Fruit fly (Drosophila melanogaster) S2 (cell line): Measurements from ENCODE around the gene CG14362.

Experiments used
- CG8478 ChIP-seq: fragments of >200 bp; optimal IDR thresholded peaks from 2 replicates; lab custom pipeline; 2018
- CTCF ChIP-seq, 2 experiments: fragments of >200 bp; optimal IDR thresholded peaks; 2 replicates each; lab custom pipeline; 2018

The CG14362 gene

DNA sequence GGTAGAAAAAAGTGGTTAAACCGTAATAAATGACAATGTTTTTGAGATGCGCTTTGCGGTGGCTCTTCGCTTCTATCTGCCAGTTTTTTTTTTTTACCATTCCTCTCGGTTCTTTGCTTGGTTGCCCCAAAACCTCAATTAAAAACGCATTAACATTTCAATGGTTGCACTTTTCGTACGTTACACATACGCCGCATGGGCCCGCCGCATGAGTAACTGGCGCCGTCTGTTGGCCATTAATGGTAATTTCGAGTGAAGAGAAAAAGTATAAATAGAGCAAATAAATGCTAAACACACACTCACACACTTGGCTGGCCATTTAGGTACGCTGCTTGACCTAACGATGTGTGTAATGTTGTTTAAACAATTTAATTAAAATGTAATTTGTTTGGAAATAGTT is 16.9 kb upstream of the CG14362 start:
- no peak for TF ChIP-seq CG8478 (lab: Kevin White, UChicago)
- peak; percentile 64 to 70 for TF ChIP-seq CTCF (optimal IDR thresholded peaks at IDR 0.05; lab: Kevin White, UChicago)

DNA sequence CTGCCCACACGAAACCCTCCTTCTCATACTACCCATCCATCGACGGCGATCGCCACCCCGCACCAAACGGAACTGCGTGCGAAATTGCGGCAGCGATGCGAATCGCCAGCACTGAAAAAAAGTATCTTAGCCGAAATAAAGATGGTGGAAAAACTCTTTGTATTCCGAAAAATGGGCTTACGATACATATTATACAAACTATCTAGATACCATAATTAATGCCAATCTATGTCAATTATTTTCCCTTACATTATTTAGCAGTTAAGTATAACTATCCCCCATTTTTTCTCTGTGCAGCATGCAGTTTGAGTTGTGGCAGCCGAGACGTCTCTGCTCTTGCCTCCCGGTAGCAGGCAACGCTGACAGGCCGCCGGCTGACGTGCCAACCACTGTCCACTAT is 6.6 kb upstream of the CG14362 start:
- TF ChIP-seq CTCF (optimal IDR thresholded peaks at IDR 0.05; lab: Kevin White, UChicago) (no peak), CG8478 (lab: Kevin White, UChicago) (no peak)

DNA sequence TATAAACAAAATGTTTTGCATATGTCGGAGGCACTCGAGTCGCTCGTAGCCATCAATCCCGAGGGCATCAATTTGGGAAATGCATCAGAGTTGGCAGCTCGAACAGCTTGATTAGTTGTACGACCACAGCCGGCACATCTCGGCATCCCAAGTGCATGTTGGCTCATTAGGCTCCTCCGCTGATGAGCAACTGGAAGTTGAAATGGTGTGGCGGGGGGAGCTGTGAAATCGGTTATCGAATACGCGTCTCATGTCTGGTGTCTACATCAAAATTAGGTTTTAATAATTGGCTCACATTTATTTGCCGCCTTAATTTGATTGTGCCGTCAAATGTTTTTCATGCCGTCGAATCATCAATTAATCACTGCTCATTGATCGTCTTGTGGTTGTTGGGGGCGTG is 4.0 kb upstream of the CG14362 start:
- TF ChIP-seq CTCF (optimal IDR thresholded peaks at IDR 0.05; lab: Kevin White, UChicago), result no peak
- no peak for TF ChIP-seq CG8478 (lab: Kevin White, UChicago)

dm6 chr3R:13857339-13857738 is 2.1 kb upstream of the CG14362 start:
- TF ChIP-seq CTCF (optimal IDR thresholded peaks at IDR 0.05; lab: Kevin White, UChicago) (no peak), CG8478 (lab: Kevin White, UChicago) (no peak)

DNA sequence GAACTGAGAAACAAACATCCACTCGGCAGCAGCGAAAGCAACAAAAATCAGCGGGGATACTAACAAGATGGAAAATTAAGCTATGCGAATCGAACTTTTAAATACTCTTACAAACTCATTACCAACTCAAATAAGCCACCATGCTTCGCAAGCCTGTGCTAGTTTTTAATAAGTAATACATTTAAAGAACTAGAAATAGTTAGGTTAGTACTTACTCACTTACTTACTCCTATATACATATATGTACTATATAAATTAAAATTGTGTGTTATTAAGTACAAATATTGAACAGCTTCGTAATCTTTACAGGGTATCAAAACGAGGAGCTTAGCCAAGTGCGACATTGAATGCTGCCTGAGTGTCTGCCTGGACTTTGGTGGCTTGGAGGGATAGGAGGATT is 4.3 kb downstream of the CG14362 start:
- TF ChIP-seq CTCF (optimal IDR thresholded peaks at IDR 0.05; lab: Kevin White, UChicago), result no peak
- no peak for TF ChIP-seq CG8478 (lab: Kevin White, UChicago)

DNA sequence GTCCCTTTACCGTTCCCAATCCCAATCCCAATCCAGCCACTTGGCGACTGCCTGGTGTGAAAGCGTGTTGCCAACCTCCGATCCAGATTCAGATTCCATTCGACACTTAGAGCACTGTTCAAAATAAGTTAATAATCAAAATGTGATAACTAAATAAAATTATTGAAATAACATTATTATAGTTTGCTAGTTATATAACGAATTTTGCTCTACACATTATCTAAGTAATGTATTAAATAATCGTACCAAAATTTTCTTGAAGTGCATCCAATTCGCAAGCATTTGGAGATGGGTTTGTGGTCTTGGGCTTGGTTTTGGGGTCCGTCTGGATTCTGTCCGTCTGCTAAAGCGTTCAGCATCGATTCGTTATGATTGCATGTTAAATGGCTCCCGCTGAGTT is 5.9 kb downstream of the CG14362 start:
- TF ChIP-seq CG8478 (lab: Kevin White, UChicago) (no peak), CTCF (optimal IDR thresholded peaks at IDR 0.05; lab: Kevin White, UChicago) (no peak)

dm6 chr3R:13848272-13848671 is 7.0 kb downstream of the CG14362 start:
- TF ChIP-seq CG8478 (lab: Kevin White, UChicago) (no peak), CTCF (optimal IDR thresholded peaks at IDR 0.05; lab: Kevin White, UChicago) (no peak)

DNA sequence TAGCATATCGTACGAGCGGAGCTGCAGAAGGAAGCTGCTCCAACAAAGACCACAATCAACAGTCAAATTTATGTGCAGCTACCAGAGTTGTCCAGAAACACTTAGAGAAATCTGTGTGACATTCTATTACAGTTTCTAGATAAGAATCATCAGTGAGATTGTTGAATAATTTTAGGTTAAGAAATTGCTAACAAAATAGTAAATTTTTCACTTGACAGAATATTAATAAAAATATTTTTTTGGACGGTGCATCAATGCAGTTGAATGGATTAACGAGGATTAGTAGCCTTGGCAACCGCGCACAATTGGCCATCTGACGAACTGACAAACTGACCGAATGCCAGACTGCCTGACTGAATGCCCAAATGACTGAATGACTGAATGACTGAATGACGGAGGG is 8.0 kb downstream of the CG14362 start:
- no peak for TF ChIP-seq CG8478 (lab: Kevin White, UChicago)
- TF ChIP-seq CTCF (optimal IDR thresholded peaks at IDR 0.05; lab: Kevin White, UChicago), result no peak

DNA sequence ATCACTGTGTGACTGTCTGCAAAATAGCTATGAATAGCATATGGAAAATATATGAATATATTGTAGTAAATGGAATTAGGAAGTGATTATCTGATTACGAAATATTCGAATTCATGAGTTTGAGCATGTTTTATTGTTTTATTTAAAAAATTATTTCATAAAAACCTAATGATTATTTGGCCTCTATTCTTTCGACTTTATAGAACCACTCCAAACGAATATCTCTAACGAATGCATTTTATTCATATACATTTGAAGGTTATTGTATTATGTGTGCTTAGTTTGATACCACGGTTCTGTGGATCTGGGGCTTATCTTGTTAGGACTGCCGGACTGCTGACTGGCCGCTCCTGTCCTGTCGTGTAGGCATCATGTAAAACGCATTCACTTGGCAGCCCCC is 9.3 kb downstream of the CG14362 start:
- TF ChIP-seq CTCF (optimal IDR thresholded peaks at IDR 0.05; lab: Kevin White, UChicago), result no peak
- TF ChIP-seq CG8478 (lab: Kevin White, UChicago), result no peak

- TF ChIP-seq CTCF (optimal IDR thresholded peaks at IDR 0.05; lab: Kevin White, UChicago) (no peak), CG8478 (lab: Kevin White, UChicago) (no peak)
Measured at dm6 chr3R:13845250-13845699, 10.0 kb downstream of the CG14362 start.

DNA sequence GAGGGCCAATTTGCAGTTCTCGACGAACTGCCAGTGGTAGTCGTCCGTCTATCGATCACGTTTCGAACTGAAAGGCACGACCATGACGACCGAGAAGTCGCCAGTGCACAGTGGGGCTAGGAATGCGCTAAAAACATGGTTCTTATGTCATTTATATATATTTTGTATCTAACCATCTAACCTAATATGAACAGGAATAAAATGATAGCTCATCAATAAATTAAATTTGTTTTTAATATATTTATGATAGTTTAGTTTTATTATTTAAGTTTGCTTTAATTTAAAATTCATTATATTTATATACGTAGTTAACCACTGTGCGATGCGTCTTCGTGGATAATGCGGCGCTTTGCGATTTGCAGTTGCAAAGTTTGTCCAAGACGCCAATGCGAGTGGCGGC is 11.6 kb downstream of the CG14362 start:
- TF ChIP-seq CTCF (optimal IDR thresholded peaks at IDR 0.05; lab: Kevin White, UChicago), result no peak
- TF ChIP-seq CG8478 (lab: Kevin White, UChicago), result no peak

dm6 chr3R:13842532-13842931 is 12.7 kb downstream of the CG14362 start:
- no peak for TF ChIP-seq CG8478 (lab: Kevin White, UChicago)
- TF ChIP-seq CTCF (optimal IDR thresholded peaks at IDR 0.05; lab: Kevin White, UChicago), result no peak

DNA sequence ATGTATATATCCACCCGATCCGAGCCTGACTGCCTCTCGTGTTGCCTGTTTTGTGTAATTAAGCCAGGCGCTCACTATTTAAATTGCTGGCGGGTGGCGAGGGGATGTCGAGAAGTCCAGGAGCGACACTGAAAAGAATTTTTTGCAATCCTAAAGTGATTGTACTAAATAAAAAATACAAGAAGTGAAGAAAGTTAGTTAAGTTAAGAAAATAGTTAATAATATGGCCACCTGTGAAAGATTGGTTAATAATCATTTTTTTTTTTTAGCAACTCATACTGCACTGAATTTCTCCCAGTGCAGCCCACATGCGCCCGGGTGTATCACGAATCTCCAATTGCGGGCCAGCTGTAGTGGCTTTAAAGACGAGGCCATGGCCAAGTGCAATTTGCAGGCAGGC is 14.3 kb downstream of the CG14362 start:
- no peak for TF ChIP-seq CG8478 (lab: Kevin White, UChicago)
- TF ChIP-seq CTCF (optimal IDR thresholded peaks at IDR 0.05; lab: Kevin White, UChicago), result no peak

dm6 chr3R:13839883-13840412 is 15.3 kb downstream of the CG14362 start, which contains the start of gene CG31495:
Gene CG31495, minus strand, starts transcription at chr3R:13839934.
- TF ChIP-seq CG8478 (lab: Kevin White, UChicago), result no peak
- no peak for TF ChIP-seq CTCF (optimal IDR thresholded peaks at IDR 0.05; lab: Kevin White, UChicago)

DNA sequence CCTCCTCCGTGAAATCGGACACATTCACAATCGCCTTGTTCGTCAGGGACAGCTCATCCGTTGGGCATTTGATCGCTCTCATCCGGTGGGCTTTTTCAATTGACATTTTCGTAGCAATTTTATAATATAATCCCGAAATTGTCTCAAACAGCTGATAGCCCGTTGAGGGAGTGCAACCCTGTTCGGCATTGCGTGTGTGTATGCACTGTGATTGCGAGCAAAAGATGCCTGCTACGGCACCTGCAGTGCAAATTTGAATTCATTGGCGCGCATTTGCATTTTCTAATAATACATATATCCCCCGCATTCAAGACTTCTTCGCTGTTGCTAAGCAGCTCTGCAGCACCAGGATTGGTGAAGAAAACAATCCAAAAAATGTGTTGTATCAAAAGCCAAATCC is 17.4 kb downstream of the CG14362 start, which contains the start of gene Nsf2:
TSS of gene Nsf2 (minus strand) at position 185 of the 400 bp plus-strand sequence.
- TF ChIP-seq CTCF (optimal IDR thresholded peaks at IDR 0.05; lab: Kevin White, UChicago), result peak in 1 of 2 experiments; percentile 46
- TF ChIP-seq CG8478 (lab: Kevin White, UChicago), result no peak

dm6 chr3R:13834551-13834950 is 20.7 kb downstream of the CG14362 start:
- TF ChIP-seq CG8478 (lab: Kevin White, UChicago), result no peak
